Worm (Caenorhabditis elegans) whole organism, L1 larva: ENCODE results near the gene Y11D7A.8.

Source experiments
- C34B4.2 ChIP-seq: sonication (generic microtip); optimal IDR thresholded peaks from 2 replicates; lab custom pipeline; 2017; ENCODE audit warnings: mild to moderate bottlenecking, missing genetic modification characterization, missing compliant biosample characterization
- ama-1 ChIP-seq: fragments of 150-350 bp; optimal IDR thresholded peaks from 2 replicates; lab custom pipeline; 2014
- blmp-1 ChIP-seq: fragments of 150-350 bp; optimal IDR thresholded peaks from 2 replicates; lab custom pipeline; 2014; ENCODE audit warnings: missing biosample characterization, missing genetic modification characterization
- fos-1 ChIP-seq: fragments of 150-350 bp; optimal IDR thresholded peaks from 2 replicates; lab custom pipeline; 2014; ENCODE audit warnings: missing biosample characterization, missing genetic modification characterization
- lin-13 ChIP-seq: fragments of 150-350 bp; optimal IDR thresholded peaks from 2 replicates; lab custom pipeline; 2014; ENCODE audit warnings: missing biosample characterization, missing genetic modification reagents, missing genetic modification characterization
- lin-39 ChIP-seq: fragments of 150-350 bp; optimal IDR thresholded peaks from 2 replicates; lab custom pipeline; 2014; ENCODE audit warnings: missing biosample characterization, missing genetic modification reagents, missing genetic modification characterization
- lir-3 ChIP-seq: sonication (generic microtip); optimal IDR thresholded peaks from 2 replicates; lab custom pipeline; 2016; ENCODE audit warnings: mild to moderate bottlenecking, missing genetic modification characterization, moderate library complexity, missing compliant biosample characterization; ENCODE audit not compliant: poor library complexity
- lsy-2 ChIP-seq, 2 experiments: fragments of 150-350 bp; optimal IDR thresholded peaks; 2 replicates each; lab custom pipeline; 2014; ENCODE audit warnings: missing biosample characterization in 2 of 2, missing genetic modification characterization in 2 of 2
- mab-9 ChIP-seq: fragments of 200-800 bp; sonication (Bioruptor generic); IDR thresholded peaks from 2 replicates; pipeline ENCODE4 v1.3.6; 2022; ENCODE audit warnings: missing genetic modification reagents, missing genetic modification characterization, missing compliant biosample characterization
- mep-1 ChIP-seq: fragments of 150-350 bp; optimal IDR thresholded peaks from 2 replicates; lab custom pipeline; 2014; ENCODE audit warnings: missing biosample characterization, missing genetic modification characterization
- pqm-1 ChIP-seq: sonication (generic microtip); optimal IDR thresholded peaks from 3 replicates; lab custom pipeline; 2017; ENCODE audit warnings: missing biosample characterization, missing genetic modification characterization
- tlp-1 ChIP-seq: fragments of 150-350 bp; optimal IDR thresholded peaks from 2 replicates; lab custom pipeline; 2014; ENCODE audit warnings: missing biosample characterization, missing genetic modification characterization
- unc-86 ChIP-seq: sonication (generic microtip); optimal IDR thresholded peaks from 2 replicates; lab custom pipeline; 2016; ENCODE audit warnings: missing genetic modification characterization, missing compliant biosample characterization
- zip-4 ChIP-seq: fragments of 200-800 bp; sonication (Bioruptor generic); optimal IDR thresholded peaks from 2 replicates; lab custom pipeline; 2018; ENCODE audit warnings: mild to moderate bottlenecking, missing genetic modification characterization, moderate library complexity, missing compliant biosample characterization

DNA sequence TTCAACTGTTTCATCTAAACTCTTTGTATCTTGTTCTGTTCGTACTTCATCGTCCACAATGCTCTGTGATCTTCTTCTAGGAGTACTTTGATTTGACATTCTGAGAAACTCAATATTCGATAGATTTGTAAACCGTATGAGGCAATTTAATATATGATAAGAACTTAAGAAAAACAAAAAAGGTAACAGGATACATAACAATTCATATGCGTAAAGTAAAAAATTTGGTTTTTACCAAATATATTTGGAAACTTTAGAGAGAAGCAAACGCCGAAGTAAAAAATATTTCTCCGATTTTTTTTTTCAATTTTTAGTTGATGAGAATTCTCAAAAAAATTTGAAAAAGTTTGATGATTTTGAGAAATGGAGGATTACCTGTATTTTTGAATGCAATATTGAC is 15.3 kb downstream of the Y11D7A.8 start, which contains the start of gene Y11D7A.19:
- TF ChIP-seq lin-13 (GFP tag; lab: Kevin White, UChicago) (no peak), blmp-1 (tag; lab: Kevin White, UChicago) (no peak), mab-9 (GFP tag; lab: Robert Waterston, UW) (no peak), unc-86 (tag; lab: Kevin White, UChicago) (no peak), lsy-2 (tag; optimal IDR thresholded peaks at IDR 0.05; lab: Kevin White, UChicago) (no peak), zip-4 (no peak), pqm-1 (no peak), fos-1 (no peak), lin-39 (tag; lab: Kevin White, UChicago) (no peak), lir-3 (tag; lab: Kevin White, UChicago) (no peak), mep-1 (tag; lab: Kevin White, UChicago) (no peak), ama-1 (no peak), tlp-1 (tag; lab: Kevin White, UChicago) (no peak), C34B4.2 (tag; lab: Kevin White, UChicago) (no peak)
